Worm (Caenorhabditis elegans): Measurements from ENCODE around the gene Y4C6B.7.

DNA sequence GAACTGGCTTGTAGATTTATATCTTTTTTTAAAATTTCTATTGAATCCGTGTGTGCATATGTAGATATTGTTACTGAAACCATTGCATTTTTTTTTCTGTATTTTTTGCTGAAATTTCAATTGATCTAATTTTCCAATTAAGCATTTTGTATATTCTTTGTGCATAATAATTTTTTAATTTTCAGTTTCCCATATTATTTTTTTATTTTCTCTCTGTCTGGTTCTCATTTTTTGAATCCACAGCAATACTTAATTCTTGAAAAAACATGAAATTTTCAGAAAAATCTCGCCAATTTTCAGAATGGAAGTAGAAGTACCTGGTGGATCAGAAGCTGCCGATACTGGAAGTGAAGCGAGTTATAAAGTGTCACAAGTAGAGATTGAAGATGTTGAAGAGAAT, 13.3 kb upstream of the Y4C6B.7 start, which contains the start of gene sand-1:
- no peak for TF ChIP-seq tbx-11 (GFP tag; IDR thresholded peaks at IDR 0.05)
- TF ChIP-seq ama-1 (optimal IDR thresholded peaks at IDR 0.05) = no peak
- no peak for TF ChIP-seq F13C5.2 (tag; optimal IDR thresholded peaks at IDR 0.05)
- no peak for TF ChIP-seq B0310.2 (tag; optimal IDR thresholded peaks at IDR 0.05)
- TF ChIP-seq sea-1 (GFP tag; conservative IDR thresholded peaks at IDR 0.05) = no peak
- TF ChIP-seq pes-1 (GFP tag; IDR thresholded peaks at IDR 0.05) = no peak
- TF ChIP-seq tra-4 (tag; optimal IDR thresholded peaks at IDR 0.05) = no peak
- TF ChIP-seq ceh-36 (tag; optimal IDR thresholded peaks at IDR 0.05) = no peak
- no peak for TF ChIP-seq aly-1 (tag; optimal IDR thresholded peaks at IDR 0.05)
- no peak for TF ChIP-seq flt-1 (GFP tag; IDR thresholded peaks at IDR 0.05)
- no peak for TF ChIP-seq ets-7 (tag; optimal IDR thresholded peaks at IDR 0.05)
- no peak for TF ChIP-seq hmg-4 (GFP tag; optimal IDR thresholded peaks at IDR 0.05)
- no peak for TF ChIP-seq tbx-37 (GFP tag; conservative IDR thresholded peaks at IDR 0.05)
- TF ChIP-seq scrt-1 (GFP tag; IDR thresholded peaks at IDR 0.05) = no peak
